Worm (Caenorhabditis elegans): Measurements from ENCODE around the gene F36H9.5.
A peak's percentile ranks its signal among the peaks of the same experiment; 100 is the strongest.
"Not testable (repeated sequence)": the region's sequence is repeated elsewhere in the genome, so short reads cannot be mapped to it uniquely, and the experiment has no call there.

The F36H9.5 gene

DNA sequence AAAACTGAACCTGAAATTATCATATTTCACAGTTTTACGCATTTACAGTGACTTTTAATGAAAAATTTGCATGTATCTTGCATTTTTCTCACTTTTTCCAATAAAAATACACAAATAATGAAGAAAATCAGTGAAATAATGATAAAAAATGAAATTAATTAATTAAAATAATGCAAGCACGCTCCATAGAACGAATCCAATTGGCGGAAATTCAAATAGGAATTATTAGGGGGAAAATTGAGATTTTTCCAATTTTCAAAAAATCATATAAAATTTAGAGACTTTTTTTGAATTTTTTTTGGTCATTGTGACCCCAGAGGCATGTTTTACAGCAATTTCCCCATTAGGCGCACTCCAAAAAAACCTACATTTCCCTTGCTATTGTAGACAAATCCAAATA, 38.9 kb upstream of the F36H9.5 start:
- TF ChIP-seq snpc-4 (tag; optimal IDR thresholded peaks at IDR 0.05) (no peak), nhr-237 (tag; optimal IDR thresholded peaks at IDR 0.05) (no peak), elt-1 (tag; optimal IDR thresholded peaks at IDR 0.05) (no peak)

DNA sequence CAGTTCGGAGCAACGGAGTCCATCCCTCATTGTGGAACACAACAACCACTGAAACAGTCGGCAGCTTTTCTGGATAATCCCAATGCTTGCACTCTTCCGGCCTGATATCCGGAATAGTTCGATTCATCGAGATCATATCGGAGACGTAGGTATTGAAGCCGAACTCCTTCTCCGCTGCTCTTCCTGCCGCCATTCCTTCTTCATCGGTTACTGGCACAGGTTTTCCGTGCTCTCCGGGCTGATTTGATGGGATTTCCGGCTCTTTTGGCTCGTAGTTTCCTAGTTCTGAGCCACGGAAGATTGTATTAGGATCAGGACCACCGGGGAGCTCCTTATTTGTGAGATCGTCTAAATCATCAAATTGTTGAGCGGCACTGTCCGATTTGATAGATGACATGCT, 38.2 kb upstream of the F36H9.5 start:
- TF ChIP-seq fos-1 (tag; optimal IDR thresholded peaks at IDR 0.05) = no peak
- no peak for TF ChIP-seq dmd-4 (tag; optimal IDR thresholded peaks at IDR 0.05)
- no peak for TF ChIP-seq R02D3.7 (tag; optimal IDR thresholded peaks at IDR 0.05)
- no peak for TF ChIP-seq unc-39 (tag; optimal IDR thresholded peaks at IDR 0.05)
- no peak for TF ChIP-seq mab-5 (tag; optimal IDR thresholded peaks at IDR 0.05)
- TF ChIP-seq ztf-11 (tag; optimal IDR thresholded peaks at IDR 0.05) = no peak
- TF ChIP-seq ztf-4 (tag; optimal IDR thresholded peaks at IDR 0.05) = no peak
- no peak for TF ChIP-seq nhr-12 (tag; optimal IDR thresholded peaks at IDR 0.05)
- TF ChIP-seq skn-1 (tag; optimal IDR thresholded peaks at IDR 0.05) = no peak
- TF ChIP-seq sem-4 (tag; optimal IDR thresholded peaks at IDR 0.05) = no peak

DNA sequence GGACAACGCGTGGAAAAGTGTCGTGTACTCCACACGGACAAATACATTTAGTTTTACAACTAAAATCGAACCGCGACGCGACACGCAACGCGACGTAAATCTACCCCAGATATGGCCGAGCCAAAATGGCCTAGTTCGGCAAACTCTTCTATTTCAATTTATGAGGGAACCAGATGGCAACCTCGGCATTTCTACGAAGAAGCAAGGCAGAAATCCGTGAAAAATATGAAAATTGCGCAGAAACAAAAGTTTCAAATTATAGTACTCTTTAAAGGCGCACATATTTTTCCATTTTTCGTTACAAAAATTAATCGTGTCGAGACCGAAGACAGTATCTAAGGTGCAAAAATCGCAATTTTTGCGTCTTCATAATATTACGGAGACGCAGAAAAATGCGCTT, 33.0 kb upstream of the F36H9.5 start, which contains the start of gene Y46H3A.5:
Gene Y46H3A.5 (minus strand): TSS at position 101 of the 400 bp plus-strand sequence.
- TF ChIP-seq ztf-11, R02D3.7, lin-39 (tag; optimal IDR thresholded peaks at IDR 0.05): not testable (repeated sequence)

DNA sequence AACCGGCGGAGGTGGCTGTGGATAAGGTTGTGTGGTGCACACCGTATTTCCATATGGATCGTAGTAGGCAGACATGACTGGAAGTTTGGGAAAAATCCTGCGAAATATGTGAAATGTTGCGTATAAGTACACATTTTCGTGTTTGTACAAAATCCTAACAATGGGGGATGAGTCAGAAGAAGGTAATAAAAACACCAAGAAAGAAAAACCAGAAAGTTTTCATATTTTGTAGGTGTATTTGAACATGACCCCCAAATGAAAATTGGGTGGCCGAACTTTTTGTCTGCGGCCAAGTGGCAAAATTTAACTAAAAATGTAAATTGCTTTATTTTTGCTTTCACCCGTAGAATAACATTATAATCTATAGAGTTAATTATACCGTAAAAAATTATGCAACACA, 29.2 kb upstream of the F36H9.5 start, which contains the start of gene Y46H3A.4:
Gene Y46H3A.4 (minus strand): TSS at position 101 of the 400 bp plus-strand sequence.
- TF ChIP-seq elt-3 (tag; optimal IDR thresholded peaks at IDR 0.05) (no peak), nhr-25 (tag; optimal IDR thresholded peaks at IDR 0.05) (no peak), gmeb-1 (tag; optimal IDR thresholded peaks at IDR 0.05) (no peak), dmd-4 (tag; optimal IDR thresholded peaks at IDR 0.05) (no peak), nhr-237 (tag; optimal IDR thresholded peaks at IDR 0.05) (no peak), lin-11 (tag; optimal IDR thresholded peaks at IDR 0.05) (no peak), lin-39 (tag; optimal IDR thresholded peaks at IDR 0.05) (no peak), mbf-1 (tag; optimal IDR thresholded peaks at IDR 0.05) (no peak)

DNA sequence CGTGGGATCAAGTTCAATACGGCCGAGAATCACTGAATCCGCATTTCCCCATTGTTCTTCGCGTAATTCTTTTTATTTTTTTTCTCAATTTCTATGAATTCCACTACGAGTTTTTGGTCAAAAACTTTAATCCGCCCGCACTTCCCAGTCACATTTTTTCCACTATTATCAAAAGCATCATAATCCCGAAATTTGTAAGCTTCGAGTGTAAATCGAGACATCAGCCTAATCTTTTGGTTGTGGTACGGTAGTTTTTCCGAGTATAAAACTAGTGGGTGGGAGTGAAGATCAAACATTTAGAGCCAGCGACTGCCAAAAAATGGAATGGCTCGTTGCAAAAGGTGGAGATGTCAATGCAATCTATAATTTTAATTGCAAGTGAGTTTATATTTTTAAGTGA, 25.3 kb upstream of the F36H9.5 start, which contains the start of gene srt-42:
Gene srt-42 (plus strand): TSS at position 301 of the 400 bp plus-strand sequence.
- no peak for TF ChIP-seq nhr-237 (tag; optimal IDR thresholded peaks at IDR 0.05)
- TF ChIP-seq Y55F3AM.14 (GFP tag; optimal IDR thresholded peaks at IDR 0.05) = no peak
- no peak for TF ChIP-seq mbf-1 (tag; optimal IDR thresholded peaks at IDR 0.05)
- no peak for TF ChIP-seq ama-1 (optimal IDR thresholded peaks at IDR 0.05)
- no peak for TF ChIP-seq nhr-23 (tag; optimal IDR thresholded peaks at IDR 0.05)
- no peak for TF ChIP-seq nhr-77 (tag; optimal IDR thresholded peaks at IDR 0.05)
- no peak for TF ChIP-seq ztf-11 (tag; optimal IDR thresholded peaks at IDR 0.05)
- TF ChIP-seq nhr-12 (tag; optimal IDR thresholded peaks at IDR 0.05) = no peak
- TF ChIP-seq mab-5 (tag; optimal IDR thresholded peaks at IDR 0.05) = no peak
- no peak for TF ChIP-seq skn-1 (tag; optimal IDR thresholded peaks at IDR 0.05)
- TF ChIP-seq lin-13 (GFP tag; optimal IDR thresholded peaks at IDR 0.05) = no peak
- TF ChIP-seq unc-55 (GFP tag; optimal IDR thresholded peaks at IDR 0.05) = no peak
- no peak for TF ChIP-seq lin-39 (tag; optimal IDR thresholded peaks at IDR 0.05)
- TF ChIP-seq nhr-129 (tag; optimal IDR thresholded peaks at IDR 0.05) = no peak

DNA sequence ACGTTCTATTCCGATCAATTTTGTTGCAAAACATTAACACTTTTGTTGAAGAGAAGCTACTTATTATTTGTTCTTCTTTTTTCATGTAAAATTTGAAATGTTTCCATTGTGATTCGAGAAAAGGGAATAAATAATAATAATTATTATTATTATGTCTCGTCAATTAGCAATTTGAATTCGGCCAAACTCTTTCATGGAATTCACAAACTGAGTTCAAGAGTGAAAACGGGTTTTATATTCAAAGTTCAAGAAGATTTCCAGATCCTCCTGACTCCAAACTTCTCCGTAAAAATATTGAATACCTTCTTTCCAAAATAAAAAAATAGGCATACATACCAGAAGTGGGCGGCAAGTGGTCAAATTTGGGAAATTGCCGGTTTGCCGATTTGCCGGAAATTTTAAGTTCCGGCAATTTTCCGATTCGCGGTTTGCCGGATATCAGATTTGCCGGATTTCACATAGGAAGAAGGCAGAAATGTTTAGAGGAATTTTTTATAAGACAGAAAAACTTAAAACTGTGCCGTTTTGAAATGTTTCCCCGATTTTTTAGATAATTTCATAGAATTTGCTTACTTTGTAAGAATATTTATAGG, 24.0 kb upstream of the F36H9.5 start:
- TF ChIP-seq nhr-10 (tag; optimal IDR thresholded peaks at IDR 0.05) (no peak), nhr-129 (tag; optimal IDR thresholded peaks at IDR 0.05) (no peak), ZK546.5 (tag; optimal IDR thresholded peaks at IDR 0.05) (no peak), C34F6.9 (tag; optimal IDR thresholded peaks at IDR 0.05) (peak; percentile 70), unc-55 (GFP tag; optimal IDR thresholded peaks at IDR 0.05) (no peak), alr-1 (tag; optimal IDR thresholded peaks at IDR 0.05) (no peak), ztf-1 (GFP tag; conservative IDR thresholded peaks at IDR 0.05) (no peak), skn-1 (tag; optimal IDR thresholded peaks at IDR 0.05) (no peak), R02D3.7 (tag; optimal IDR thresholded peaks at IDR 0.05) (no peak), sma-9 (GFP tag; optimal IDR thresholded peaks at IDR 0.05) (no peak), sma-9 (tag; optimal IDR thresholded peaks at IDR 0.05) (no peak), Y55F3AM.14 (GFP tag; optimal IDR thresholded peaks at IDR 0.05) (no peak), crh-2 (tag; optimal IDR thresholded peaks at IDR 0.05) (peak; percentile 26), ama-1 (optimal IDR thresholded peaks at IDR 0.05) (peak; percentile 82), egl-27 (tag; optimal IDR thresholded peaks at IDR 0.05) (no peak), unc-39 (tag; optimal IDR thresholded peaks at IDR 0.05) (no peak), nhr-11 (tag; optimal IDR thresholded peaks at IDR 0.05) (no peak), gmeb-1 (tag; optimal IDR thresholded peaks at IDR 0.05) (no peak), lsy-2 (tag; optimal IDR thresholded peaks at IDR 0.05) (no peak), snpc-4 (tag; optimal IDR thresholded peaks at IDR 0.05) (no peak), elt-3 (tag; optimal IDR thresholded peaks at IDR 0.05) (no peak), ztf-4 (tag; optimal IDR thresholded peaks at IDR 0.05) (peak; percentile 21), peb-1 (tag; optimal IDR thresholded peaks at IDR 0.05) (no peak), lin-39 (tag; optimal IDR thresholded peaks at IDR 0.05) (no peak), lin-11 (tag; optimal IDR thresholded peaks at IDR 0.05) (no peak), F13H6.1 (tag; optimal IDR thresholded peaks at IDR 0.05) (no peak), lin-13 (GFP tag; optimal IDR thresholded peaks at IDR 0.05) (no peak), mdl-1 (tag; optimal IDR thresholded peaks at IDR 0.05) (no peak), nhr-23 (tag; optimal IDR thresholded peaks at IDR 0.05) (no peak), fos-1 (tag; optimal IDR thresholded peaks at IDR 0.05) (no peak)
